Fruit fly (Drosophila melanogaster): ENCODE data around the gene Ptpa.
A peak's percentile ranks its signal among the peaks of the same experiment; 100 is the strongest.

Ptpa gene

DNA sequence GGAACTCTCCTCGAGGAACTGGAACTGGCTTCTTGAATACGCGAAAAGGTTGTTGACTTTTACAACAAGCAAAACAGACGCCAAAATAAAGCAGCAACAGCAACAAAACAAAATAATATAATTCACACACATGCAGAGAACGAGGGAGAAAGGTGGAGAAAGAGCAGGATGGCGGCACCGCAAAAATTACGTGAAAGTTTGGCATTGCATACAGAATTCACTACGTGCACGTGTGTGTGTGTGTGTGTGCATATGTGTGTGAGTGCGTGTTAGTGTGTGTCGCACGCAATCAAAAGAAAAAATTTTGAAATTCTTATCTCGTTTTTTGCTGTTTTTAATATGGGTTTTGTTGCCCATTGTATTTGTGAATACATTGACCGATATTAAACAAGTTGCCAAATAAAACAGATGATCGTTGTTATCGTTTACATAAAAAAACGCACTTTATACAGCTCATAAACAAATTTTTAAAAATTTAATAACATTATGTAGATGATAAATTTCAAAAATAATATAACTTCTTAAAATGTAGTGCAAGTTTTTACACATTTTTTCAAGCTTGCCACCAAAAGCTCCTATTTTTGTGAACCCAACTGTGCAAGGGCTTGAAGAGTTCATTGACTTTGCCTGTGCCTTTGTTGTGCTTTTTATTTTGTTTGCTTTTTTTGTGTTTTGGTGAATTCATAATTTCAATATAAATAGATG, 35.4 kb upstream of the Ptpa start (continued):
- TF ChIP-seq CG18011 (GFP tag; optimal IDR thresholded peaks at IDR 0.05): no peak
- no peak for TF ChIP-seq CG9876 (GFP tag; optimal IDR thresholded peaks at IDR 0.05)
- no peak for TF ChIP-seq Usf (GFP tag; optimal IDR thresholded peaks at IDR 0.05)
- peak; percentile 6 for TF ChIP-seq CG2875 (GFP tag; optimal IDR thresholded peaks at IDR 0.05)
- peak; percentile 33; the same call in 1 of the 3 replicates for TF ChIP-seq CG17361 (GFP tag; IDR thresholded peaks at IDR 0.05)
- no peak for TF ChIP-seq CG31388 (GFP tag; optimal IDR thresholded peaks at IDR 0.05)
- TF ChIP-seq D19A (tag; optimal IDR thresholded peaks at IDR 0.05): peak; percentile 9
- TF ChIP-seq unpg (GFP tag; optimal IDR thresholded peaks at IDR 0.05): peak; percentile 44
- TF ChIP-seq Lpt (GFP tag; optimal IDR thresholded peaks at IDR 0.05): no peak
- no peak for TF ChIP-seq CG10565 (GFP tag; optimal IDR thresholded peaks at IDR 0.05)
- no peak for TF ChIP-seq CG11695 (GFP tag; IDR thresholded peaks at IDR 0.05)
- peak; percentile 11 for TF ChIP-seq Chrac-16 (GFP tag; optimal IDR thresholded peaks at IDR 0.05)
- no peak for TF ChIP-seq croc (GFP tag; conservative IDR thresholded peaks at IDR 0.05)
- TF ChIP-seq CG2889 (GFP tag; IDR thresholded peaks at IDR 0.05): no peak
- TF ChIP-seq CG10979 (tag; optimal IDR thresholded peaks at IDR 0.05): peak; percentile 22
- TF ChIP-seq CG34224 (GFP tag; IDR thresholded peaks at IDR 0.05; ENCODE audit: partially characterized antibody): no peak
- TF ChIP-seq HHEX (GFP tag; optimal IDR thresholded peaks at IDR 0.05): no peak
- no peak for TF ChIP-seq CG12071 (GFP tag; optimal IDR thresholded peaks at IDR 0.05)
- no peak for TF ChIP-seq CG10431 (GFP tag; optimal IDR thresholded peaks at IDR 0.05)
- 0 out of 2 replicates have a peak, but pooled peaks have one; percentile 20 for TF ChIP-seq seq (GFP tag; IDR thresholded peaks at IDR 0.05)
- TF ChIP-seq insv (GFP tag; optimal IDR thresholded peaks at IDR 0.05): no peak
- peak; percentile 1 for TF ChIP-seq CG17385 (GFP tag; optimal IDR thresholded peaks at IDR 0.05)
- TF ChIP-seq CG7839 (tag; optimal IDR thresholded peaks at IDR 0.05): peak; percentile 44
- no peak for TF ChIP-seq Poxn (GFP tag; IDR thresholded peaks at IDR 0.05)
- no peak for TF ChIP-seq NC2β (GFP tag; optimal IDR thresholded peaks at IDR 0.05)
- no peak for TF ChIP-seq chm (GFP tag; IDR thresholded peaks at IDR 0.05)
- TF ChIP-seq stwl (tag; optimal IDR thresholded peaks at IDR 0.05): no peak
- TF ChIP-seq CG8281 (tag; optimal IDR thresholded peaks at IDR 0.05): no peak
- no peak for TF ChIP-seq lov (optimal IDR thresholded peaks at IDR 0.05)
- no peak for TF ChIP-seq lov (GFP tag; IDR thresholded peaks at IDR 0.05)
- TF ChIP-seq D (optimal IDR thresholded peaks at IDR 0.05): no peak
- TF ChIP-seq D (GFP tag; optimal IDR thresholded peaks at IDR 0.05): peak; percentile 24
- TF ChIP-seq cg (GFP tag; optimal IDR thresholded peaks at IDR 0.05): peak; percentile 25
- TF ChIP-seq CG4282 (GFP tag; optimal IDR thresholded peaks at IDR 0.05): no peak
- TF ChIP-seq crc (GFP tag; optimal IDR thresholded peaks at IDR 0.05): no peak
- no peak for TF ChIP-seq maf-S (GFP tag; optimal IDR thresholded peaks at IDR 0.05)
- TF ChIP-seq CG2120 (GFP tag; optimal IDR thresholded peaks at IDR 0.05): peak; percentile 11
- no peak for TF ChIP-seq ato (GFP tag; IDR thresholded peaks at IDR 0.05; ENCODE audit: partially characterized antibody)
- peak; percentile 4 for TF ChIP-seq tap (tag; optimal IDR thresholded peaks at IDR 0.05)
- TF ChIP-seq sim (GFP tag; IDR thresholded peaks at IDR 0.05): no peak
- TF ChIP-seq ham (GFP tag; IDR thresholded peaks at IDR 0.05): no peak
- TF ChIP-seq stc (GFP tag; IDR thresholded peaks at IDR 0.05): no peak
- no peak for TF ChIP-seq CG7928 (GFP tag; optimal IDR thresholded peaks at IDR 0.05)
- peak; percentile 3 for TF ChIP-seq CG30403 (GFP tag; optimal IDR thresholded peaks at IDR 0.05)
- no peak for TF ChIP-seq scrt (GFP tag; optimal IDR thresholded peaks at IDR 0.05)
- TF ChIP-seq oc (tag; optimal IDR thresholded peaks at IDR 0.05): no peak
- no peak for TF ChIP-seq CG15073 (GFP tag; optimal IDR thresholded peaks at IDR 0.05)
- TF ChIP-seq Adf1 (GFP tag; IDR thresholded peaks at IDR 0.05): no peak
- TF ChIP-seq CG9727 (GFP tag; optimal IDR thresholded peaks at IDR 0.05): no peak
- TF ChIP-seq unc-4 (GFP tag; IDR thresholded peaks at IDR 0.05; ENCODE audit: partially characterized antibody): no peak
- TF ChIP-seq CG14441 (GFP tag; IDR thresholded peaks at IDR 0.05): no peak
